Worm (Caenorhabditis elegans): ENCODE measurements around the gene srd-27.

DNA sequence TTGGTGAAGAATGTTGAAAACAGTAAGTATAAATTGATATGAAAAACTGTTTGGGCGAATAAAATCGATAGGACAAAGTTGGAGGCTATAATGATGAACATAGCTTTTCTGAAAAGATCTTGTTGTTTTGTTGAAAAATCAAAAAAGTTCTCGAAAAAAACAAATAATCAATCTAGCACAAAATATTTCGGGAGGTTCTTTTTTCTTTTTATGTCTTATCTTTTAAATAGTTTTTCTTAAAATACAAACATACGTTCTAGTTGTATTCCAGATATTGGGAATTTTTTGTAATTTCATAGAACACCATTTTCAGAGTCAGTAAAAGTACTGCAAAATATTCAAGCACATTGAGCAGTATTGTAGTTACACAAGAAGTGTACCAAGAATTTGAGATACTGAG, 26.7 kb downstream of the srd-27 start, which contains the start of gene srbc-55:
- no peak for TF ChIP-seq flt-1 (GFP tag; IDR thresholded peaks at IDR 0.05)
- TF ChIP-seq klf-2 (GFP tag; conservative IDR thresholded peaks at IDR 0.05), result no peak
- TF ChIP-seq ref-1 (GFP tag; conservative IDR thresholded peaks at IDR 0.05), result no peak
- TF ChIP-seq cog-1 (tag; optimal IDR thresholded peaks at IDR 0.05), result no peak
- no peak for TF ChIP-seq T22C8.4 (GFP tag; IDR thresholded peaks at IDR 0.05)
- no peak for TF ChIP-seq ztf-29 (GFP tag; IDR thresholded peaks at IDR 0.05)
